Worm (Caenorhabditis elegans) whole organism, young adult: Measurements from ENCODE around the gene pgp-8.

ENCODE experiments used
- B0261.1 ChIP-seq: sonication (generic microtip); optimal IDR thresholded peaks from 2 replicates; lab custom pipeline; 2016; ENCODE audit warnings: mild to moderate bottlenecking, missing genetic modification characterization, moderate library complexity, missing compliant biosample characterization
- D2030.7 ChIP-seq: fragments of 200-800 bp; sonication (Bioruptor generic); IDR thresholded peaks from 2 replicates; pipeline ENCODE4 v1.3.6; 2022; ENCODE audit warnings: missing genetic modification reagents, missing genetic modification characterization, missing compliant biosample characterization
- F37B4.10 ChIP-seq: fragments of 200-800 bp; sonication (Bioruptor generic); IDR thresholded peaks from 2 replicates; pipeline ENCODE4 v1.3.6; 2022; ENCODE audit warnings: missing genetic modification characterization, missing compliant biosample characterization
- F57A8.1 ChIP-seq: fragments of 200-800 bp; sonication (Bioruptor generic); optimal IDR thresholded peaks from 2 replicates; lab custom pipeline; 2018; ENCODE audit warnings: mild to moderate bottlenecking, missing genetic modification characterization, moderate library complexity, missing compliant biosample characterization
- K11D2.4 ChIP-seq: fragments of 200-800 bp; sonication (Bioruptor generic); IDR thresholded peaks from 2 replicates; pipeline ENCODE4 v1.3.6; 2022; ENCODE audit warnings: missing genetic modification reagents, missing genetic modification characterization, missing compliant biosample characterization
- K12H6.12 ChIP-seq: fragments of 200-800 bp; sonication (Bioruptor generic); optimal IDR thresholded peaks from 2 replicates; lab custom pipeline; 2018; ENCODE audit warnings: mild to moderate bottlenecking, missing genetic modification characterization, missing compliant biosample characterization
- T07F8.4 ChIP-seq: sonication (generic microtip); optimal IDR thresholded peaks from 2 replicates; lab custom pipeline; 2016; ENCODE audit warnings: mild to moderate bottlenecking, missing genetic modification characterization, moderate library complexity, missing compliant biosample characterization
- Y79H2A.3 ChIP-seq: fragments of 200-800 bp; sonication (Bioruptor generic); conservative IDR thresholded peaks from 2 replicates; pipeline ENCODE4 v1.3.6; 2022; ENCODE audit warnings: missing genetic modification reagents, missing genetic modification characterization, missing compliant biosample characterization
- akir-1 ChIP-seq: fragments of 200-800 bp; sonication (Bioruptor generic); optimal IDR thresholded peaks from 2 replicates; lab custom pipeline; 2018; ENCODE audit warnings: mild to moderate bottlenecking, missing genetic modification characterization, moderate library complexity, missing compliant biosample characterization
- aptf-2 ChIP-seq: fragments of 200-800 bp; sonication (Bioruptor generic); conservative IDR thresholded peaks from 2 replicates; pipeline ENCODE4 v1.3.6; 2022; ENCODE audit warnings: missing genetic modification reagents, missing genetic modification characterization, missing compliant biosample characterization
- aptf-3 ChIP-seq: fragments of 200-800 bp; sonication (Bioruptor generic); IDR thresholded peaks from 2 replicates; pipeline ENCODE4 v1.3.6; 2022; ENCODE audit warnings: missing genetic modification characterization, missing compliant biosample characterization
- athp-1 ChIP-seq: sonication (generic microtip); optimal IDR thresholded peaks from 2 replicates; lab custom pipeline; 2017; ENCODE audit warnings: mild to moderate bottlenecking, missing genetic modification characterization, missing compliant biosample characterization
- attf-3 ChIP-seq: fragments of 200-800 bp; sonication (Bioruptor generic); conservative IDR thresholded peaks from 2 replicates; pipeline ENCODE4 v1.3.6; 2022; ENCODE audit warnings: missing genetic modification reagents, missing genetic modification characterization, missing compliant biosample characterization
- cebp-1 ChIP-seq, 2 experiments: fragments of 200-800 bp in 1 of 2; sonication (Bioruptor generic) in 1 of 2; sonication (generic microtip) in 1 of 2; IDR thresholded peaks in 1 of 2; optimal IDR thresholded peaks in 1 of 2; 2 replicates each; pipeline versions ENCODE4 v1.3.6 to Lab custom; 2017 to 2022; ENCODE audit warnings: missing compliant biosample characterization in 2 of 2, missing genetic modification characterization in 2 of 2, mild to moderate bottlenecking in 1 of 2, missing genetic modification reagents in 1 of 2, moderate library complexity in 1 of 2
- ceh-100 ChIP-seq: fragments of 200-800 bp; sonication (Bioruptor generic); IDR thresholded peaks from 2 replicates; pipeline ENCODE4 v1.3.6; 2022; ENCODE audit warnings: missing genetic modification reagents, missing genetic modification characterization, missing compliant biosample characterization
- ceh-40 ChIP-seq: fragments of 200-800 bp; sonication (Bioruptor generic); IDR thresholded peaks from 2 replicates; pipeline ENCODE4 v1.3.6; 2022; ENCODE audit warnings: missing genetic modification characterization, missing compliant biosample characterization
- ceh-79 ChIP-seq: sonication (generic microtip); optimal IDR thresholded peaks from 2 replicates; lab custom pipeline; 2017; ENCODE audit warnings: mild to moderate bottlenecking, missing genetic modification characterization, missing compliant biosample characterization
- ceh-91 ChIP-seq: fragments of 200-800 bp; sonication (Bioruptor generic); IDR thresholded peaks from 2 replicates; pipeline ENCODE4 v1.3.6; 2022; ENCODE audit warnings: missing genetic modification reagents, missing genetic modification characterization, missing compliant biosample characterization
- ekl-4 ChIP-seq: fragments of 200-800 bp; sonication (Bioruptor generic); IDR thresholded peaks from 2 replicates; pipeline ENCODE4 v1.3.6; 2022; ENCODE audit warnings: missing genetic modification reagents, missing genetic modification characterization, missing compliant biosample characterization
- him-1 ChIP-seq: sonication (generic microtip); optimal IDR thresholded peaks from 2 replicates; lab custom pipeline; 2016; ENCODE audit warnings: missing genotype, missing genetic modification reagents, missing genetic modification characterization, missing compliant biosample characterization
- let-607 ChIP-seq, 2 experiments: fragments of 200-800 bp in 1 of 2; sonication (Bioruptor generic) in 1 of 2; sonication (generic microtip) in 1 of 2; optimal IDR thresholded peaks; 2 replicates each; lab custom pipeline; 2016 to 2018; ENCODE audit warnings: mild to moderate bottlenecking in 2 of 2, missing compliant biosample characterization in 2 of 2, missing genetic modification characterization in 2 of 2, moderate library complexity in 2 of 2, missing genotype in 1 of 2
- madf-6 ChIP-seq: fragments of 200-800 bp; sonication (Bioruptor generic); IDR thresholded peaks from 2 replicates; pipeline ENCODE4 v1.3.6; 2022; ENCODE audit warnings: missing genetic modification reagents, missing genetic modification characterization, missing compliant biosample characterization
- mcd-1 ChIP-seq: fragments of 200-800 bp; sonication (Bioruptor generic); IDR thresholded peaks from 2 replicates; pipeline ENCODE4 v1.3.6; 2022; ENCODE audit warnings: missing genetic modification reagents, missing genetic modification characterization, missing compliant biosample characterization
- mxl-1 ChIP-seq: sonication (generic microtip); optimal IDR thresholded peaks from 2 replicates; lab custom pipeline; 2016; ENCODE audit warnings: missing genetic modification characterization, missing compliant biosample characterization
- nfya-1 ChIP-seq: sonication (generic microtip); optimal IDR thresholded peaks from 2 replicates; lab custom pipeline; 2017; ENCODE audit warnings: antibody characterized with exemption, missing compliant biosample characterization, missing genetic modification characterization, borderline replicate concordance; ENCODE audit not compliant: insufficient read depth
- nhr-90 ChIP-seq: sonication (generic microtip); optimal IDR thresholded peaks from 2 replicates; lab custom pipeline; 2016; ENCODE audit warnings: missing genotype, mild to moderate bottlenecking, missing genetic modification characterization, missing compliant biosample characterization
- rpc-1 ChIP-seq, 2 experiments: fragments of 150-350 bp in 1 of 2; sonication (generic microtip) in 1 of 2; optimal IDR thresholded peaks; 2 replicates each; lab custom pipeline; 2014 to 2018; ENCODE audit warnings: missing biosample characterization in 1 of 2, missing genetic modification characterization in 1 of 2, missing genetic modification reagents in 1 of 2, missing genotype in 1 of 2
- sea-2 ChIP-seq: fragments of 200-800 bp; sonication (Bioruptor generic); IDR thresholded peaks from 2 replicates; pipeline ENCODE4 v1.3.6; 2022; ENCODE audit warnings: missing genetic modification characterization, missing compliant biosample characterization
- snpc-1.3 ChIP-seq: sonication (generic microtip); optimal IDR thresholded peaks from 2 replicates; lab custom pipeline; 2017; ENCODE audit warnings: missing genetic modification characterization, mild to moderate bottlenecking, missing compliant biosample characterization, antibody characterized with exemption, moderate library complexity, missing genotype, missing genetic modification reagents; ENCODE audit not compliant: insufficient read depth
- sptf-2 ChIP-seq: fragments of 200-800 bp; sonication (Bioruptor generic); optimal IDR thresholded peaks from 2 replicates; lab custom pipeline; 2018; ENCODE audit warnings: mild to moderate bottlenecking, missing genetic modification characterization, missing compliant biosample characterization
- tbp1 ChIP-seq: fragments of 200-800 bp; sonication (Bioruptor generic); optimal IDR thresholded peaks from 2 replicates; lab custom pipeline; 2018; ENCODE audit warnings: mild to moderate bottlenecking, missing genetic modification characterization, missing compliant biosample characterization
- xnd-1 ChIP-seq: sonication (generic microtip); optimal IDR thresholded peaks from 2 replicates; lab custom pipeline; 2016; ENCODE audit warnings: missing genotype, missing genetic modification reagents, missing genetic modification characterization, missing compliant biosample characterization
- ztf-6 ChIP-seq: fragments of 200-800 bp; sonication (Bioruptor generic); IDR thresholded peaks from 2 replicates; pipeline ENCODE4 v1.3.6; 2022; ENCODE audit warnings: missing genetic modification reagents, missing genetic modification characterization, missing compliant biosample characterization

pgp-8 gene

DNA sequence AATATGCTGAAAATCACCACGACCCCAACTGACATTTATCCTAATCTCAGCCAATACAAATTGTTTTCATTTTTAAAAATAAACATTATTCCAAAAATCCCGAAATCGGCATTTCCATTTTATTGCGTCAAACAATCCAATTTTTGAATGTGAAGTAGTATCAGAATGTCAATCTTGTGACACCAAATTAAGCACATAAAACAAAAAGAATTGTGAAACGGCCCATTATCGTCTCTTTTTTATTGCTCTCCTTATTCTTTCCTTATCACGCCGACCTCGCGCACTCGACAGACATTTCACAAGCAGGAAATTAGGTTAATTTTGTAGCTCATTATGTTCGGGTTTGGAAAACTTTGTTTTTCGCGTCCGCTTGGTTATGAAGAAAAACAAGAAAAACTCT is 16.3 kb upstream of the pgp-8 start, which contains the start of gene T21E8.4:
Gene T21E8.4 (plus strand): TSS at position 301 of the 400 bp plus-strand sequence.
- TF ChIP-seq aptf-2 = no peak
- no peak for TF ChIP-seq ekl-4 (GFP tag; lab: Robert Waterston, UW)
- no peak for TF ChIP-seq ceh-79 (tag; lab: Kevin White, UChicago)
- TF ChIP-seq D2030.7 = no peak
- TF ChIP-seq F57A8.1 (GFP tag; lab: Kevin White, UChicago) = no peak
- TF ChIP-seq rpc-1 (optimal IDR thresholded peaks at IDR 0.05; lab: Kevin White, UChicago) = no peak
- no peak for TF ChIP-seq rpc-1 (tag; optimal IDR thresholded peaks at IDR 0.05; lab: Kevin White, UChicago)
- no peak for TF ChIP-seq attf-3 (GFP tag; lab: Robert Waterston, UW)
- no peak for TF ChIP-seq aptf-3 (GFP tag; lab: Robert Waterston, UW)
- no peak for TF ChIP-seq athp-1
- no peak for TF ChIP-seq madf-6 (GFP tag; lab: Robert Waterston, UW)
- no peak for TF ChIP-seq tbp1
- no peak for TF ChIP-seq mcd-1 (GFP tag; lab: Robert Waterston, UW)
- no peak for TF ChIP-seq T07F8.4 (tag; lab: Kevin White, UChicago)
- TF ChIP-seq ceh-100 (GFP tag; lab: Robert Waterston, UW) = no peak
- no peak for TF ChIP-seq F37B4.10 (GFP tag; lab: Robert Waterston, UW)

DNA sequence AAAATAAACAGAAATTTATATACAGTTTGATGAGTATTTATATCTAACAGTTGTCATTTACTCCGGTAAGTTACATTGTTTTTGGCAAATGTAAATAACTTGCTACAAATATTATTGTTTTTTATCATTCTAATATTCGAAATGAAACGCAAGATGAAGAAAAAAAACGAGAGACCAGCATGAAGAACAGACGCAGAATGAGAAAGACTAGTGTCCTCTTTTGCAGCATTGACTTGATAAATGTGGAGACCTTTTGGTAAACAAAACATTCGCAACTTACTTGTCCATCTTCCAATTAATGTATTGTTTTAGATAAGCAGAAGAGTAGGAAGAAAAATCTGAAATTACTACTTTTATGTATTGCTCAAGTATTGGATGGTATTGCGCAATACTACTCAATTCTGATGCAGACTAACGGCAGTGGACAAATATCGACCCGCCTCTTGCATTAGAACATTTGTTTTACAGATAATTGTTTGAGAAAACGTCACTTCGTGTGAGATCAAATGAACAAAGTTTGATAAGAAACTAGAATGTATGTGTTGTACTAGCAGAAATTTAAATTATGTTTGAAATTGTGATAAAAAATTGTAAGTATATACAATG is 13.0 kb upstream of the pgp-8 start, which contains the start of gene pgp-6:
Gene pgp-6 (minus strand): TSS at position 288 of the 606 bp plus-strand sequence.
- TF ChIP-seq K11D2.4 (GFP tag; lab: Robert Waterston, UW) (no peak), cebp-1 (GFP tag; IDR thresholded peaks at IDR 0.05; lab: Robert Waterston, UW) (peak; percentile 39; the same call in 1 of the 2 replicates), cebp-1 (tag; optimal IDR thresholded peaks at IDR 0.05; lab: Kevin White, UChicago) (no peak)

- no peak for TF ChIP-seq let-607 (tag; optimal IDR thresholded peaks at IDR 0.05; lab: Kevin White, UChicago)
- TF ChIP-seq nhr-90 (tag; lab: Kevin White, UChicago) = no peak
- no peak for TF ChIP-seq nfya-1 (tag; lab: Kevin White, UChicago)
- no peak for TF ChIP-seq ceh-91
- no peak for TF ChIP-seq Y79H2A.3
- TF ChIP-seq sea-2 (GFP tag; lab: Robert Waterston, UW) = no peak
- no peak for TF ChIP-seq B0261.1 (tag; lab: Kevin White, UChicago)
- TF ChIP-seq akir-1 (GFP tag; lab: Kevin White, UChicago) = no peak
- no peak for TF ChIP-seq ceh-40 (GFP tag; lab: Robert Waterston, UW)
- no peak for TF ChIP-seq D2030.7
- TF ChIP-seq mxl-1 (tag; lab: Kevin White, UChicago) = no peak
- no peak for TF ChIP-seq sptf-2 (GFP tag; lab: Kevin White, UChicago)
- no peak for TF ChIP-seq snpc-1.3 (tag; lab: Kevin White, UChicago)
- no peak for TF ChIP-seq rpc-1 (optimal IDR thresholded peaks at IDR 0.05; lab: Kevin White, UChicago)
- no peak for TF ChIP-seq rpc-1 (tag; optimal IDR thresholded peaks at IDR 0.05; lab: Kevin White, UChicago)
- no peak for TF ChIP-seq K12H6.12 (tag; lab: Kevin White, UChicago)
- TF ChIP-seq ztf-6 = no peak
- no peak for TF ChIP-seq F57A8.1 (GFP tag; lab: Kevin White, UChicago)
- TF ChIP-seq mcd-1 (GFP tag; lab: Robert Waterston, UW) = no peak
- no peak for TF ChIP-seq him-1 (tag; lab: Kevin White, UChicago)
- no peak for TF ChIP-seq xnd-1 (tag; lab: Kevin White, UChicago)
Measured at ce11 chrX:10870137-10870536, 5.9 kb upstream of the pgp-8 start, which contains the start of gene pgp-7. Gene pgp-7, minus strand, starts transcription at chrX:10870237.
